Fruit fly (Drosophila melanogaster): ENCODE data around the gene CG6912.

The CG6912 gene

DNA sequence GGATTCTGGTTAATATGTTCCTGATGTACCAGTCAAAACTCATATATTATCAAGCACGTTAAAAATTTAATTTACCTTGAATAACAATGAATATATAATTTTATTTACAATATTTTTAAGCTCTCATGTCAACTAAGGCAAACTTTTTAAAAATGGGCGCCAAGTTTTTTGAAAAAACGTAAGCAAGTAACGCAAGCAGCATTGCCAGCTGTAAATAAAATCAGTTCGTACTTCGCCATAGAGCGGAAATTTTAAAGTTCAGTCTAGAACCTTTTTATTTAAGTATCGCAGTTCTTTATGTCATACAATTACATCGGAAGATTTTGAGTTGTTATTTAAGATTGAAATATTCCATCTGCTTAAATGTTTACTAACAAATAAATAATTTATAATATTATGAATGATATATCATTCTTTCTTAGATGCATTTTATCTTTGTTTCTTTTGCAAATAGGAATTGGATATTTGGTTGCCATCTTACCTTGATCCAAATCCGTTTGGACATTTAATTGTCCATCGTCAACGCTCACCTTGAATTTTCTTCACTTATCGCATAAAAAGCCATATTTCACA is 11.2 kb upstream of the CG6912 start:
- no peak for TF ChIP-seq HLH106 (tag; optimal IDR thresholded peaks at IDR 0.05)
- no peak for TF ChIP-seq dsf (GFP tag; optimal IDR thresholded peaks at IDR 0.05; ENCODE audit: borderline replicate concordance)

- TF ChIP-seq HLH106 (tag; optimal IDR thresholded peaks at IDR 0.05) (peak; percentile 20), h (GFP tag; optimal IDR thresholded peaks at IDR 0.05) (peak; percentile 43), sage (GFP tag; optimal IDR thresholded peaks at IDR 0.05) (peak; percentile 49), fru (GFP tag; optimal IDR thresholded peaks at IDR 0.05) (peak; percentile 4), Hr83 (GFP tag; optimal IDR thresholded peaks at IDR 0.05; ENCODE audit: poor library complexity, severe bottlenecking) (peak; percentile 47), Jra (GFP tag; optimal IDR thresholded peaks at IDR 0.05) (no peak), Vsx2 (GFP tag; optimal IDR thresholded peaks at IDR 0.05; ENCODE audit: partially characterized antibody) (peak; percentile 9), br (GFP tag; optimal IDR thresholded peaks at IDR 0.05) (peak; percentile 14), Myc (optimal IDR thresholded peaks at IDR 0.05) (peak; percentile 8), Dif (GFP tag; optimal IDR thresholded peaks at IDR 0.05; ENCODE audit: partially characterized antibody) (peak; percentile 41), Rel (GFP tag; optimal IDR thresholded peaks at IDR 0.05) (peak; percentile 67), Rel (tag; optimal IDR thresholded peaks at IDR 0.05) (peak; percentile 43), brk (GFP tag; optimal IDR thresholded peaks at IDR 0.05) (no peak), tai (GFP tag; optimal IDR thresholded peaks at IDR 0.05) (no peak), CrebA (GFP tag; optimal IDR thresholded peaks at IDR 0.05; ENCODE audit: borderline replicate concordance) (no peak), dsf (GFP tag; optimal IDR thresholded peaks at IDR 0.05; ENCODE audit: borderline replicate concordance) (no peak), Mio (GFP tag; optimal IDR thresholded peaks at IDR 0.05) (no peak), N (GFP tag; optimal IDR thresholded peaks at IDR 0.05) (no peak), psq (GFP tag; optimal IDR thresholded peaks at IDR 0.05) (peak; percentile 1), Hr78 (GFP tag; optimal IDR thresholded peaks at IDR 0.05) (no peak)
These were observed 10.4 kb upstream of the CG6912 start, which contains the start of gene Glys for dm6 chr3R:15147038-15147744. Gene Glys, minus strand, starts transcription at chr3R:15147531.

dm6 chr3R:15146408-15147037 is 9.7 kb upstream of the CG6912 start:
- no peak for TF ChIP-seq Mio (GFP tag; optimal IDR thresholded peaks at IDR 0.05)
- peak; percentile 16 for TF ChIP-seq Dif (GFP tag; optimal IDR thresholded peaks at IDR 0.05; ENCODE audit: partially characterized antibody)

dm6 chr3R:15145491-15145890 is 8.7 kb upstream of the CG6912 start:
- TF ChIP-seq ey (GFP tag; optimal IDR thresholded peaks at IDR 0.05) (no peak), foxo (GFP tag; optimal IDR thresholded peaks at IDR 0.05) (peak in 1 of 2 experiments; percentile 53), h (GFP tag; optimal IDR thresholded peaks at IDR 0.05) (peak; percentile 58), jim (GFP tag; optimal IDR thresholded peaks at IDR 0.05) (no peak), fru (GFP tag; optimal IDR thresholded peaks at IDR 0.05) (peak; percentile 50), rgr (GFP tag; optimal IDR thresholded peaks at IDR 0.05) (peak; percentile 38), Abd-B (GFP tag; optimal IDR thresholded peaks at IDR 0.05) (no peak), dmrt93B (GFP tag; optimal IDR thresholded peaks at IDR 0.05) (no peak), dsf (GFP tag; optimal IDR thresholded peaks at IDR 0.05; ENCODE audit: borderline replicate concordance) (no peak), Hnf4 (GFP tag; optimal IDR thresholded peaks at IDR 0.05) (peak; percentile 3), br (GFP tag; optimal IDR thresholded peaks at IDR 0.05) (peak; percentile 16), sage (GFP tag; optimal IDR thresholded peaks at IDR 0.05) (no peak), dl (GFP tag; optimal IDR thresholded peaks at IDR 0.05; ENCODE audit: insufficient read depth in 1 of 2, partially characterized antibody in 2 of 2) (no peak), sv (GFP tag; optimal IDR thresholded peaks at IDR 0.05) (no peak), brk (GFP tag; optimal IDR thresholded peaks at IDR 0.05) (no peak), pan (optimal IDR thresholded peaks at IDR 0.05) (no peak), Sp1 (GFP tag; optimal IDR thresholded peaks at IDR 0.05) (no peak), psq (GFP tag; optimal IDR thresholded peaks at IDR 0.05) (peak; percentile 27), HLH106 (tag; optimal IDR thresholded peaks at IDR 0.05) (peak; percentile 8)
